Fruit fly (Drosophila melanogaster) whole organism, embryonic: ENCODE results near the gene sit.

Experiments used
- Awh ChIP-seq: fragments of 200-800 bp; sonication (Bioruptor generic); IDR thresholded peaks from 2 replicates; pipeline ENCODE4, ENCODE4 v1.3.6; 2022; ENCODE audit warnings: missing biosample characterization, missing genetic modification characterization
- B-H2 ChIP-seq: fragments of 200-800 bp; sonication (Bioruptor generic); optimal IDR thresholded peaks from 2 replicates; lab custom pipeline; 2018; ENCODE audit warnings: missing biosample characterization, mild to moderate bottlenecking, missing genetic modification characterization
- CG10321 ChIP-seq: fragments of 200-800 bp; sonication (Bioruptor generic); IDR thresholded peaks from 2 replicates; pipeline ENCODE4 v1.3.6; 2022; ENCODE audit warnings: missing biosample characterization, missing genetic modification characterization
- CG10462 ChIP-seq: fragments of 200-800 bp; sonication (Bioruptor generic); optimal IDR thresholded peaks from 2 replicates; lab custom pipeline; 2016; ENCODE audit warnings: missing biosample characterization, missing genetic modification characterization
- CG10543 ChIP-seq: fragments of 200-800 bp; sonication (Bioruptor generic); optimal IDR thresholded peaks from 3 replicates; lab custom pipeline; 2017; ENCODE audit warnings: missing biosample characterization, mild to moderate bottlenecking, missing genetic modification characterization, moderate library complexity
- CG11247 ChIP-seq: fragments of 200-800 bp; sonication (Bioruptor generic); IDR thresholded peaks from 2 replicates; pipeline ENCODE4 v1.3.6; 2022; ENCODE audit warnings: missing biosample characterization, missing genetic modification characterization
- CG12155 ChIP-seq: fragments of 200-800 bp; sonication (Bioruptor generic); optimal IDR thresholded peaks from 3 replicates; lab custom pipeline; 2016; ENCODE audit warnings: missing biosample characterization, missing genetic modification characterization
- CG13123 ChIP-seq: fragments of 200-800 bp; sonication (Bioruptor generic); optimal IDR thresholded peaks from 2 replicates; lab custom pipeline; 2016; ENCODE audit warnings: missing biosample characterization, missing genetic modification characterization
- CG15479 ChIP-seq: fragments of 200-800 bp; sonication (Bioruptor generic); optimal IDR thresholded peaks from 3 replicates; lab custom pipeline; 2019; ENCODE audit warnings: missing biosample characterization, mild to moderate bottlenecking, missing genetic modification characterization, moderate library complexity
- CG17385 ChIP-seq: fragments of 200-800 bp; sonication (Bioruptor generic); optimal IDR thresholded peaks from 3 replicates; lab custom pipeline; 2018; ENCODE audit warnings: missing biosample characterization, mild to moderate bottlenecking, missing genetic modification characterization
- CG17802 ChIP-seq: fragments of 200-800 bp; sonication (Bioruptor generic); optimal IDR thresholded peaks from 2 replicates; lab custom pipeline; 2018; ENCODE audit warnings: missing biosample characterization, mild to moderate bottlenecking, missing genetic modification characterization, moderate library complexity
- CG18011 ChIP-seq: fragments of 200-800 bp; sonication (Bioruptor generic); optimal IDR thresholded peaks from 2 replicates; lab custom pipeline; 2017; ENCODE audit warnings: missing biosample characterization, missing genetic modification characterization, mild to moderate bottlenecking, moderate library complexity, missing genotype
- CG2678 ChIP-seq: fragments of 200-800 bp; sonication (Bioruptor generic); optimal IDR thresholded peaks from 3 replicates; lab custom pipeline; 2019; ENCODE audit warnings: missing biosample characterization, mild to moderate bottlenecking, missing genetic modification characterization, moderate library complexity
- CG2875 ChIP-seq: fragments of 200-800 bp; sonication (Bioruptor generic); optimal IDR thresholded peaks from 2 replicates; lab custom pipeline; 2017; ENCODE audit warnings: missing biosample characterization, mild to moderate bottlenecking, missing genetic modification characterization, missing genetic modification reagents
- CG42726 ChIP-seq: fragments of 200-800 bp; sonication (Bioruptor generic); IDR thresholded peaks from 2 replicates; pipeline ENCODE4 v1.3.6; 2022; ENCODE audit warnings: missing biosample characterization, missing genetic modification characterization; ENCODE audit not compliant: partially characterized antibody
- CG6791 ChIP-seq: fragments of 200-800 bp; sonication (Bioruptor generic); IDR thresholded peaks from 3 replicates; pipeline ENCODE4 v1.3.6; 2022; ENCODE audit warnings: missing biosample characterization, missing genetic modification characterization; ENCODE audit not compliant: partially characterized antibody
- Dfd ChIP-seq, 2 experiments: fragments of >200 bp; optimal IDR thresholded peaks; 2 replicates each; lab custom pipeline; 2017; ENCODE audit warnings: missing biosample characterization in 2 of 2, missing genetic modification characterization in 2 of 2
- Dll ChIP-seq: fragments of 200-800 bp; sonication (Bioruptor generic); IDR thresholded peaks from 4 replicates; pipeline ENCODE4 v1.3.6; 2022; ENCODE audit warnings: missing biosample characterization, missing genetic modification characterization; ENCODE audit not compliant: partially characterized antibody
- Ets97D ChIP-seq: fragments of 200-800 bp; sonication (Bioruptor generic); optimal IDR thresholded peaks from 3 replicates; lab custom pipeline; 2016; ENCODE audit warnings: missing biosample characterization, missing genetic modification characterization
- Hmx ChIP-seq: fragments of 200-800 bp; sonication (Bioruptor generic); optimal IDR thresholded peaks from 2 replicates; lab custom pipeline; 2016; ENCODE audit warnings: missing biosample characterization, missing genetic modification characterization
- Meics ChIP-seq: fragments of 200-800 bp; sonication (Bioruptor generic); optimal IDR thresholded peaks from 2 replicates; lab custom pipeline; 2017; ENCODE audit warnings: missing biosample characterization, mild to moderate bottlenecking, missing genetic modification characterization
- Optix ChIP-seq: fragments of 200-800 bp; sonication (Bioruptor generic); IDR thresholded peaks from 3 replicates; pipeline ENCODE4 v1.3.6; 2022; ENCODE audit warnings: missing biosample characterization, missing genetic modification characterization
- Poxn ChIP-seq: fragments of 200-800 bp; sonication (Bioruptor generic); IDR thresholded peaks from 2 replicates; pipeline ENCODE4 v1.3.6; 2022; ENCODE audit warnings: missing biosample characterization, missing genetic modification characterization
- Six4 ChIP-seq: fragments of 200-800 bp; sonication (Bioruptor generic); optimal IDR thresholded peaks from 2 replicates; lab custom pipeline; 2016; ENCODE audit warnings: missing biosample characterization, missing genetic modification characterization
- ase ChIP-seq: fragments of 200-800 bp; sonication (Bioruptor generic); IDR thresholded peaks from 3 replicates; pipeline ENCODE4 v1.3.6; 2022; ENCODE audit warnings: missing biosample characterization, missing genetic modification characterization
- ato ChIP-seq: fragments of 200-800 bp; sonication (Bioruptor generic); IDR thresholded peaks from 2 replicates; pipeline ENCODE4 v1.3.6; 2022; ENCODE audit warnings: missing biosample characterization, missing genetic modification characterization; ENCODE audit not compliant: partially characterized antibody
- bbx ChIP-seq: fragments of 200-800 bp; sonication (Bioruptor generic); IDR thresholded peaks from 2 replicates; pipeline ENCODE4 v1.3.6; 2022; ENCODE audit warnings: missing biosample characterization, missing genetic modification characterization; ENCODE audit not compliant: partially characterized antibody
- cad ChIP-seq: fragments of >200 bp; optimal IDR thresholded peaks from 2 replicates; lab custom pipeline; 2017; ENCODE audit warnings: missing biosample characterization, missing genetic modification characterization
- cas ChIP-seq: fragments of 200-800 bp; sonication (Bioruptor generic); IDR thresholded peaks from 2 replicates; pipeline ENCODE4 v1.3.6; 2022; ENCODE audit warnings: missing biosample characterization, missing genetic modification characterization
- dan ChIP-seq: fragments of 200-800 bp; sonication (Bioruptor generic); IDR thresholded peaks from 2 replicates; pipeline ENCODE4 v1.3.6; 2022; ENCODE audit warnings: missing biosample characterization, missing genetic modification characterization
- danr ChIP-seq: fragments of 200-800 bp; sonication (Bioruptor generic); IDR thresholded peaks from 2 replicates; pipeline ENCODE4 v1.3.6; 2022; ENCODE audit warnings: missing biosample characterization, missing genetic modification characterization
- fu2 ChIP-seq: fragments of 200-800 bp; sonication (Bioruptor generic); optimal IDR thresholded peaks from 2 replicates; lab custom pipeline; 2016; ENCODE audit warnings: missing biosample characterization, missing genetic modification characterization
- gce ChIP-seq: fragments of 200-800 bp; sonication (Bioruptor generic); IDR thresholded peaks from 3 replicates; pipeline ENCODE4 v1.3.6; 2022; ENCODE audit warnings: missing biosample characterization, missing genetic modification characterization
- grau ChIP-seq: fragments of 200-800 bp; optimal IDR thresholded peaks from 3 replicates; lab custom pipeline; 2019; ENCODE audit warnings: missing biosample characterization, mild to moderate bottlenecking, missing genetic modification characterization, moderate library complexity
- gsb ChIP-seq: fragments of 200-800 bp; sonication (Bioruptor generic); IDR thresholded peaks from 2 replicates; pipeline ENCODE4 v1.3.6; 2022; ENCODE audit warnings: missing biosample characterization, missing genetic modification characterization
- jumu ChIP-seq: fragments of 200-800 bp; sonication (Bioruptor generic); optimal IDR thresholded peaks from 3 replicates; lab custom pipeline; 2016; ENCODE audit warnings: missing biosample characterization, missing genetic modification characterization
- lov ChIP-seq, 2 experiments: fragments of 200-800 bp in 1 of 2; fragments of >200 bp in 1 of 2; sonication (Bioruptor generic) in 1 of 2; IDR thresholded peaks in 1 of 2; optimal IDR thresholded peaks in 1 of 2; 2 replicates in 1 of 2; 3 replicates in 1 of 2; pipeline versions ENCODE4 v1.3.6 to Lab custom; 2017 to 2022; ENCODE audit warnings: missing biosample characterization in 1 of 2, missing genetic modification characterization in 1 of 2
- mirr ChIP-seq: fragments of 200-800 bp; sonication (Bioruptor generic); optimal IDR thresholded peaks from 3 replicates; lab custom pipeline; 2018; ENCODE audit warnings: missing biosample characterization, mild to moderate bottlenecking, missing genetic modification characterization
- pb ChIP-seq: fragments of 200-800 bp; sonication (Bioruptor generic); optimal IDR thresholded peaks from 3 replicates; lab custom pipeline; 2016; ENCODE audit warnings: missing biosample characterization, missing genetic modification characterization
- phol ChIP-seq: fragments of 200-800 bp; sonication (Bioruptor generic); optimal IDR thresholded peaks from 3 replicates; lab custom pipeline; 2018; ENCODE audit warnings: missing biosample characterization, mild to moderate bottlenecking, missing genetic modification characterization, moderate library complexity
- pita ChIP-seq: fragments of 200-800 bp; sonication (Bioruptor generic); optimal IDR thresholded peaks from 2 replicates; lab custom pipeline; 2017; ENCODE audit warnings: missing biosample characterization, mild to moderate bottlenecking, missing genetic modification characterization
- psq ChIP-seq: fragments of 200-800 bp; sonication (Bioruptor generic); optimal IDR thresholded peaks from 2 replicates; lab custom pipeline; 2017; ENCODE audit warnings: missing biosample characterization, missing genetic modification characterization
- row ChIP-seq: fragments of 200-800 bp; sonication (Bioruptor generic); IDR thresholded peaks from 3 replicates; pipeline ENCODE4 v1.3.6; 2022; ENCODE audit warnings: missing biosample characterization, missing genetic modification characterization
- sens ChIP-seq: fragments of 200-800 bp; sonication (Bioruptor generic); peaks from one replicate; lab custom pipeline; 2016; ENCODE audit warnings: missing biosample characterization, missing genetic modification characterization
- sim ChIP-seq: fragments of 200-800 bp; sonication (Bioruptor generic); IDR thresholded peaks from 2 replicates; pipeline ENCODE4 v1.3.6; 2022; ENCODE audit warnings: missing biosample characterization, missing genetic modification characterization
- so ChIP-seq: fragments of 200-800 bp; sonication (Bioruptor generic); IDR thresholded peaks from 3 replicates; pipeline ENCODE4 v1.3.6; 2022; ENCODE audit warnings: missing biosample characterization, missing genetic modification characterization
- sob ChIP-seq: fragments of 200-800 bp; sonication (Bioruptor generic); IDR thresholded peaks from 2 replicates; pipeline ENCODE4 v1.3.6; 2022; ENCODE audit warnings: missing biosample characterization, missing genetic modification characterization
- trem ChIP-seq: fragments of 200-800 bp; optimal IDR thresholded peaks from 3 replicates; lab custom pipeline; 2019; ENCODE audit warnings: missing biosample characterization, mild to moderate bottlenecking, missing genetic modification characterization, moderate library complexity
- vnd ChIP-seq: fragments of 200-800 bp; sonication (Bioruptor generic); IDR thresholded peaks from 3 replicates; pipeline ENCODE4 v1.3.6; 2022; ENCODE audit warnings: missing biosample characterization, missing genetic modification characterization; ENCODE audit not compliant: partially characterized antibody

sit gene

DNA sequence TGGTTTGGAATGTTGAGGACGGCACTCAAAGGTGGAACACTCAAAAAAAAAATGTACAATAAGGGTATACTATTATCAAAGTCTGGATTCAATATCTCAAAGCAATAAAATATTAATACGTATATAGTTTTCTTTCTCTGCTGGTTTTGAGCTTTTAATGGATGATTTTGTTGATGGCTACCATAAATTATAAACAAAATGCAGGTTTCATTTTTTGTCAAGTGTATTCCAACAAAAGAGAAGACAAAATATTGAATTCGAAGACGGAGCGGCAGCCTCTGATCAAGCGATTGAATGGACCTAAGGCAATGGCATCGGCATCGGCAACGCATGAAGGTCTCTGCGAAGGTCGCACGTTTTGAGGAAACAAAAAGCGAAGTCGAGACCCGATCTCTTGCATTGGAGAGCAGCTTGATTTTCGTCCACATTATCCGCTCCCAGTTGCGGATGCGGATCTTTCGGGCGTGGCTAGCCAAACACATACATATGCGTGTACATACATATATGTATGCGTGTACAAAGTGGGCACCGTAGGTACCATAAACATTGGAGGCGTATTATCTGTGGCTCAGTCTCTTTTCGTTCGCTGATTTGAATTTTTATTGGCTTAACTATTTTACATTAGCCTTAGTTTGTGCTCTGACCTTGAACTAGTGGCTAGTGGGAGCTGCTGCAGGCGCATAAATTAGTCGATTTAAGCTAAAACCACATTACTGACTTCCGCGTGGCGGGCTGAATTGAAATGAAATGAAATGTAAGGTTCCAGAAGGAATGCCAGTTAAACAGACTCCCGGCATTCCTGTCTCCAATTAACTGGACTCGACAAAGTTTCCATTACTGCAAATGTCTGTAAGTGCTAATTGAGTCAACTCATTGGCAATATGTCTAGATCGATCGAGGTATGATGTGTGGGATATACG lies 25.6 kb downstream of the sit start (continued):
- peak; percentile 61 for TF ChIP-seq CG2678 (tag; lab: Kevin White, UChicago)
- TF ChIP-seq B-H2: no peak
- no peak for TF ChIP-seq Optix (GFP tag; lab: Robert Waterston, UW)
- TF ChIP-seq pita: no peak
- TF ChIP-seq row (GFP tag; lab: Robert Waterston, UW): peak; percentile 65
- TF ChIP-seq sim (GFP tag; lab: Robert Waterston, UW): no peak
- TF ChIP-seq sens (GFP tag; lab: Kevin White, UChicago): peak; percentile 89
- no peak for TF ChIP-seq CG10543
- TF ChIP-seq Poxn (GFP tag; lab: Robert Waterston, UW): no peak
- no peak for TF ChIP-seq Dll (GFP tag; lab: Robert Waterston, UW)
- peak; percentile 54; the same call in 1 of the 3 replicates for TF ChIP-seq ase (GFP tag; lab: Robert Waterston, UW)
- TF ChIP-seq fu2 (GFP tag; lab: Kevin White, UChicago): no peak
- no peak for TF ChIP-seq mirr
- TF ChIP-seq so (GFP tag; lab: Robert Waterston, UW): no peak
- no peak for TF ChIP-seq CG10462 (GFP tag; lab: Kevin White, UChicago)
- TF ChIP-seq cas (GFP tag; lab: Robert Waterston, UW): no peak
- TF ChIP-seq Dfd (GFP tag; optimal IDR thresholded peaks at IDR 0.05; lab: Kevin White, UChicago): no peak
- TF ChIP-seq grau (tag; lab: Kevin White, UChicago): peak; percentile 54
- no peak for TF ChIP-seq CG11247 (GFP tag; lab: Robert Waterston, UW)
- TF ChIP-seq CG18011 (GFP tag; lab: Kevin White, UChicago): no peak
- TF ChIP-seq CG10321 (GFP tag; lab: Robert Waterston, UW): no peak
- no peak for TF ChIP-seq CG6791 (GFP tag; lab: Robert Waterston, UW)
- peak; percentile 42 for TF ChIP-seq CG17385 (GFP tag; lab: Kevin White, UChicago)
- no peak for TF ChIP-seq CG2875 (GFP tag; lab: Kevin White, UChicago)
- TF ChIP-seq CG17802 (tag; lab: Kevin White, UChicago): no peak
- no peak for TF ChIP-seq CG42726 (GFP tag; lab: Robert Waterston, UW)
- TF ChIP-seq CG15479 (GFP tag; lab: Kevin White, UChicago): no peak
- TF ChIP-seq Awh (GFP tag; lab: Robert Waterston, UW): no peak
- no peak for TF ChIP-seq cad (GFP tag; lab: Kevin White, UChicago)
- no peak for TF ChIP-seq Hmx (GFP tag; lab: Kevin White, UChicago)
- TF ChIP-seq gsb (GFP tag; lab: Robert Waterston, UW): no peak
- TF ChIP-seq psq: no peak
- TF ChIP-seq CG13123 (GFP tag; lab: Kevin White, UChicago): no peak
- TF ChIP-seq dan: no peak
- TF ChIP-seq Meics (GFP tag; lab: Kevin White, UChicago): peak; percentile 27
- TF ChIP-seq gce: no peak
- no peak for TF ChIP-seq ato (GFP tag; lab: Robert Waterston, UW)
- no peak for TF ChIP-seq Six4 (GFP tag; lab: Kevin White, UChicago)
- TF ChIP-seq phol (tag; lab: Kevin White, UChicago): peak; percentile 54
- 0 out of 2 replicates have a peak, but pooled peaks have one; percentile 12 for TF ChIP-seq danr (GFP tag; lab: Robert Waterston, UW)
- TF ChIP-seq Ets97D (GFP tag; lab: Kevin White, UChicago): no peak
- no peak for TF ChIP-seq lov (optimal IDR thresholded peaks at IDR 0.05; lab: Kevin White, UChicago)
- TF ChIP-seq lov (GFP tag; IDR thresholded peaks at IDR 0.05; lab: Robert Waterston, UW): no peak
- TF ChIP-seq bbx (GFP tag; lab: Robert Waterston, UW): no peak
- TF ChIP-seq CG12155: peak; percentile 5
- no peak for TF ChIP-seq pb (GFP tag; lab: Kevin White, UChicago)
- no peak for TF ChIP-seq trem (tag; lab: Kevin White, UChicago)
- no peak for TF ChIP-seq sob (GFP tag; lab: Robert Waterston, UW)
- TF ChIP-seq vnd (GFP tag; lab: Robert Waterston, UW): no peak
- no peak for TF ChIP-seq jumu
